Fruit fly (Drosophila melanogaster): Measurements from ENCODE around the gene CG1231.

dm6 chr3L:329153-329698 is 27.0 kb upstream of the CG1231 start:
- TF ChIP-seq insv (optimal IDR thresholded peaks at IDR 0.05) (no peak), Sin3A (optimal IDR thresholded peaks at IDR 0.05) (no peak), psq (optimal IDR thresholded peaks at IDR 0.05) (no peak), h (optimal IDR thresholded peaks at IDR 0.05) (no peak)
